Worm (Caenorhabditis elegans) whole organism, L1 larva: ENCODE results near the gene M04C3.1.
A peak's percentile ranks its signal among the peaks of the same experiment; 100 is the strongest.

ENCODE experiments used
- C16A3.4 ChIP-seq: fragments of 150-350 bp; optimal IDR thresholded peaks from 2 replicates; lab custom pipeline; 2014; ENCODE audit warnings: missing biosample characterization, missing genetic modification characterization
- C34B4.2 ChIP-seq: sonication (generic microtip); optimal IDR thresholded peaks from 2 replicates; lab custom pipeline; 2017; ENCODE audit warnings: mild to moderate bottlenecking, missing genetic modification characterization, missing compliant biosample characterization
- F16B12.6 ChIP-seq: fragments of 150-350 bp; optimal IDR thresholded peaks from 2 replicates; lab custom pipeline; 2014; ENCODE audit warnings: missing biosample characterization, missing genetic modification characterization
- Y116A8C.19 ChIP-seq: sonication (generic microtip); optimal IDR thresholded peaks from 2 replicates; lab custom pipeline; 2016; ENCODE audit warnings: missing compliant biosample characterization, missing genetic modification characterization, borderline replicate concordance
- ama-1 ChIP-seq: fragments of 150-350 bp; optimal IDR thresholded peaks from 2 replicates; lab custom pipeline; 2014
- blmp-1 ChIP-seq: fragments of 150-350 bp; optimal IDR thresholded peaks from 2 replicates; lab custom pipeline; 2014; ENCODE audit warnings: missing biosample characterization, missing genetic modification characterization
- ceh-63 ChIP-seq: fragments of 200-800 bp; sonication (Bioruptor generic); optimal IDR thresholded peaks from 2 replicates; lab custom pipeline; 2018; ENCODE audit warnings: mild to moderate bottlenecking, missing genetic modification characterization, missing compliant biosample characterization
- ceh-8 ChIP-seq: fragments of 200-800 bp; sonication (Bioruptor generic); optimal IDR thresholded peaks from 2 replicates; lab custom pipeline; 2018; ENCODE audit warnings: mild to moderate bottlenecking, missing genetic modification characterization, moderate library complexity, missing compliant biosample characterization
- ceh-88 ChIP-seq: fragments of 200-800 bp; sonication (Bioruptor generic); IDR thresholded peaks from 2 replicates; pipeline ENCODE4 v1.3.6; 2022; ENCODE audit warnings: missing genetic modification characterization, missing compliant biosample characterization
- dpl-1 ChIP-seq, 3 experiments: fragments of 150-350 bp in 2 of 3; sonication (generic microtip) in 1 of 3; optimal IDR thresholded peaks; 2 replicates each; lab custom pipeline; 2014 to 2017; ENCODE audit warnings: missing biosample characterization in 3 of 3, missing genetic modification characterization in 3 of 3, missing genetic modification reagents in 3 of 3
- efl-1 ChIP-seq, 4 experiments: fragments of 150-350 bp; optimal IDR thresholded peaks in 3 of 4; peaks in 1 of 4; 1 replicate in 1 of 4; 2 replicates in 3 of 4; lab custom pipeline; 2014; ENCODE audit warnings: missing biosample characterization in 2 of 4, missing genetic modification characterization in 2 of 4, missing genetic modification reagents in 2 of 4
- egl-27 ChIP-seq, 2 experiments: fragments of 150-350 bp in 1 of 2; sonication (generic microtip); optimal IDR thresholded peaks; 3 replicates each; lab custom pipeline; 2017 to 2018; ENCODE audit warnings: missing biosample characterization in 2 of 2, missing genetic modification characterization in 2 of 2, missing genetic modification reagents in 2 of 2
- elt-2 ChIP-seq: sonication (generic microtip); optimal IDR thresholded peaks from 2 replicates; lab custom pipeline; 2016; ENCODE audit warnings: missing genetic modification characterization, mild to moderate bottlenecking, inconsistent platforms, missing compliant biosample characterization, missing genetic modification reagents
- elt-3 ChIP-seq, 6 experiments: fragments of 150-350 bp in 1 of 6; sonication (generic microtip); optimal IDR thresholded peaks; 2 replicates each; lab custom pipeline; 2017 to 2018; ENCODE audit warnings: missing biosample characterization in 6 of 6, missing genetic modification characterization in 6 of 6, inconsistent platforms in 1 of 6
- fkh-8 ChIP-seq: sonication (generic microtip); optimal IDR thresholded peaks from 2 replicates; lab custom pipeline; 2016; ENCODE audit warnings: mild to moderate bottlenecking, missing genetic modification characterization, missing compliant biosample characterization
- fos-1 ChIP-seq: fragments of 150-350 bp; optimal IDR thresholded peaks from 2 replicates; lab custom pipeline; 2014; ENCODE audit warnings: missing biosample characterization, missing genetic modification characterization
- grh-1 ChIP-seq: fragments of 200-800 bp; sonication (Bioruptor generic); IDR thresholded peaks from 2 replicates; pipeline ENCODE4 v1.3.6; 2022; ENCODE audit warnings: missing genetic modification reagents, missing genetic modification characterization, missing compliant biosample characterization
- hlh-4 ChIP-seq: sonication (generic microtip); optimal IDR thresholded peaks from 2 replicates; lab custom pipeline; 2016; ENCODE audit warnings: mild to moderate bottlenecking, missing genetic modification characterization, missing compliant biosample characterization
- hpl-2 ChIP-seq: fragments of 150-350 bp; optimal IDR thresholded peaks from 2 replicates; lab custom pipeline; 2014; ENCODE audit warnings: missing biosample characterization, missing genetic modification reagents, missing genetic modification characterization
- isw-1 ChIP-seq: fragments of 200-800 bp; sonication (Bioruptor generic); IDR thresholded peaks from 2 replicates; pipeline ENCODE4 v1.3.6; 2022; ENCODE audit warnings: missing genetic modification characterization, missing compliant biosample characterization
- jun-1 ChIP-seq: fragments of 150-350 bp; optimal IDR thresholded peaks from 2 replicates; lab custom pipeline; 2014; ENCODE audit warnings: missing biosample characterization, missing genetic modification reagents, missing genetic modification characterization
- lin-14 ChIP-seq: fragments of 200-800 bp; sonication (Bioruptor generic); optimal IDR thresholded peaks from 2 replicates; lab custom pipeline; 2018; ENCODE audit warnings: mild to moderate bottlenecking, missing genetic modification characterization, moderate library complexity, missing compliant biosample characterization
- lin-35 ChIP-seq, 2 experiments: fragments of 150-350 bp; optimal IDR thresholded peaks; 2 replicates each; lab custom pipeline; 2014; ENCODE audit warnings: missing biosample characterization in 2 of 2, missing genetic modification characterization in 2 of 2, missing genetic modification reagents in 2 of 2
- mab-9 ChIP-seq: fragments of 200-800 bp; sonication (Bioruptor generic); IDR thresholded peaks from 2 replicates; pipeline ENCODE4 v1.3.6; 2022; ENCODE audit warnings: missing genetic modification reagents, missing genetic modification characterization, missing compliant biosample characterization
- mef-2 ChIP-seq: fragments of 150-350 bp; optimal IDR thresholded peaks from 2 replicates; lab custom pipeline; 2014; ENCODE audit warnings: missing biosample characterization, missing genetic modification characterization
- nhr-20 ChIP-seq: sonication (generic microtip); optimal IDR thresholded peaks from 2 replicates; lab custom pipeline; 2016; ENCODE audit warnings: mild to moderate bottlenecking, missing genetic modification characterization, missing compliant biosample characterization
- nhr-237 ChIP-seq: fragments of 150-350 bp; optimal IDR thresholded peaks from 2 replicates; lab custom pipeline; 2014; ENCODE audit warnings: missing biosample characterization, missing genetic modification characterization
- nhr-71 ChIP-seq: sonication (generic microtip); optimal IDR thresholded peaks from 2 replicates; lab custom pipeline; 2016; ENCODE audit warnings: mild to moderate bottlenecking, missing genetic modification characterization, moderate library complexity, missing compliant biosample characterization
- nhr-77 ChIP-seq: fragments of 150-350 bp; optimal IDR thresholded peaks from 2 replicates; lab custom pipeline; 2014; ENCODE audit warnings: missing biosample characterization, missing genetic modification characterization
- nhr-84 ChIP-seq: sonication (generic microtip); optimal IDR thresholded peaks from 2 replicates; lab custom pipeline; 2017; ENCODE audit warnings: missing biosample characterization, missing genetic modification characterization
- nhr-85 ChIP-seq: sonication (generic microtip); peaks from one replicate; lab custom pipeline; 2016; ENCODE audit warnings: missing genetic modification characterization, inconsistent platforms, missing compliant biosample characterization
- pqm-1 ChIP-seq: sonication (generic microtip); optimal IDR thresholded peaks from 3 replicates; lab custom pipeline; 2017; ENCODE audit warnings: missing biosample characterization, missing genetic modification characterization
- snpc-4 ChIP-seq: fragments of 150-350 bp; optimal IDR thresholded peaks from 2 replicates; lab custom pipeline; 2014; ENCODE audit warnings: missing biosample characterization, missing genetic modification characterization
- snu-23 ChIP-seq: sonication (generic microtip); optimal IDR thresholded peaks from 2 replicates; lab custom pipeline; 2016; ENCODE audit warnings: missing genetic modification characterization, missing compliant biosample characterization
- sox-4 ChIP-seq: sonication (generic microtip); optimal IDR thresholded peaks from 2 replicates; lab custom pipeline; 2016; ENCODE audit warnings: missing genetic modification characterization, missing compliant biosample characterization
- sup-37 ChIP-seq: fragments of 200-800 bp; sonication (Bioruptor generic); optimal IDR thresholded peaks from 2 replicates; lab custom pipeline; 2018; ENCODE audit warnings: mild to moderate bottlenecking, missing genetic modification characterization, missing compliant biosample characterization
- tbx-2 ChIP-seq: sonication (generic microtip); optimal IDR thresholded peaks from 2 replicates; lab custom pipeline; 2016; ENCODE audit warnings: missing genetic modification characterization, missing compliant biosample characterization
- unc-130 ChIP-seq: fragments of 150-350 bp; optimal IDR thresholded peaks from 2 replicates; lab custom pipeline; 2017; ENCODE audit warnings: missing biosample characterization, missing genetic modification characterization, inconsistent platforms
- unc-62 ChIP-seq: fragments of 150-350 bp; optimal IDR thresholded peaks from 2 replicates; lab custom pipeline; 2014; ENCODE audit warnings: missing biosample characterization, missing genetic modification reagents, missing genetic modification characterization
- unc-86 ChIP-seq: sonication (generic microtip); optimal IDR thresholded peaks from 2 replicates; lab custom pipeline; 2016; ENCODE audit warnings: missing genetic modification characterization, missing compliant biosample characterization
- zag-1 ChIP-seq: fragments of 150-350 bp; optimal IDR thresholded peaks from 2 replicates; lab custom pipeline; 2014; ENCODE audit warnings: missing biosample characterization, missing genetic modification characterization
- zip-4 ChIP-seq: fragments of 200-800 bp; sonication (Bioruptor generic); optimal IDR thresholded peaks from 2 replicates; lab custom pipeline; 2018; ENCODE audit warnings: mild to moderate bottlenecking, missing genetic modification characterization, moderate library complexity, missing compliant biosample characterization

The M04C3.1 gene

DNA sequence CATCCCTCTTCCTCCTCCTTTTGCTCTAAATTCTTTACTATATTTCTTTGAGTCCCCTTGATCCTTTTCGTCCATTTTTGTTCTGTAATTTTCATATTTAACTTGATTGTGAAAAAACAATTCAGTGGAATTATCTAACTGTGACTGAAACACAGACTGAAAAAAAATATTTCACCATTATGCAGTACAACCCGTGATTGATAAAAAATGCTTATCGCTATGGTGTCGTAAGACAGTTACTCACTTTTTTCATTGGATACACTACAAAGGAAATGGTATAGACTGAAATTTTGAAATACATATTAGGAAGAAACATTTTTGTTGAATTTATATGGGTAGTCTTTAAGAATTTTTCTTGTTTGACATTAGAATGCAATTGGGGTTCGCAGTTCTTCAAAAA is 22.2 kb upstream of the M04C3.1 start, which contains the start of gene Y43F8B.23:
Gene Y43F8B.23, minus strand, starts transcription at position 75 of the 400 bp plus-strand sequence.
- TF ChIP-seq hpl-2 (GFP tag; lab: Kevin White, UChicago) = no peak
- TF ChIP-seq pqm-1 (tag; lab: Kevin White, UChicago) = no peak
- TF ChIP-seq mab-9 (GFP tag; lab: Robert Waterston, UW) = no peak
- no peak for TF ChIP-seq jun-1
- TF ChIP-seq fkh-8 (tag; lab: Kevin White, UChicago) = no peak
- peak; percentile 48 for TF ChIP-seq elt-2 (tag; lab: Kevin White, UChicago)
- no peak for TF ChIP-seq sup-37
- TF ChIP-seq lin-35 (GFP tag; optimal IDR thresholded peaks at IDR 0.05; lab: Kevin White, UChicago) = peak in 1 of 2 experiments; percentile 7

DNA sequence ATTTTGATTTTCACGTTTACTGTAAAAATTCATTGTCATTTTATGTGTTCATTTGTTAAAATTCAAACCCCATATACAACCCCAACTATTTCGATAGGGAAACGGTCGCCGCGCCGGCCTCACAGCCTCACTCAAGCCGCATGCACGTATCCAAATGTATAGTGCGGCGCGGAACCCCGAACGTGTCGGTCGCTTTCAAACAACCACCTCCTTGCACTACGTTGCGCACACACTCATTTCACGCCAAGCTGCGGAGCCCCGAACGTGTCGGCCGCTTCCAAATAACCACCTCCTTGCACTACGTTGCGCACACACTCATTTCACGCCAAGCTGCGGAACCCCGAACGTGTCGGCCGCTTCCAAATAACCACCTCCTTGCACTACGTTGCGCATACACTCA is 21.4 kb upstream of the M04C3.1 start:
- TF ChIP-seq snpc-4 = peak; percentile 48

DNA sequence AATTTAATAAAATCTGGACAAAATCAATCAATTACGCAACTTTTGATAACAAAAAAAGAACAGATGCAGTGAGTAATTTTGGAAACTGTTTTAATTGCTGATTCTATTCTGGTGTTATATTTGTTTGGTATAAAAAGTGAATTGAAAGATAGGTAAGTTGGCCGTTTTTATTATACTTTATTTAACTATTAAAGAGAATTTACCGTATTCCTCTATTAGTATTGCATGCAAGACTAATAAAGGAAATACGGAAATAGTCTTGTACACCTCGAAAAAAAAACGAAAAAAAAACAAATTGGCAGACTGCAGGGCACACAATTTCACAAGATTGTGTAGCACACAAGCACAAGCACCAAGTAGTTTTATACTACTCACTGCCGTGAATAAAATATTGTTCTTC is 17.2 kb upstream of the M04C3.1 start, which contains the start of gene Y43F8B.25:
Gene Y43F8B.25, plus strand, starts transcription at position 301 of the 400 bp plus-strand sequence.
- TF ChIP-seq snpc-4 = no peak
- TF ChIP-seq sox-4 (tag; lab: Kevin White, UChicago) = no peak
- no peak for TF ChIP-seq tbx-2

DNA sequence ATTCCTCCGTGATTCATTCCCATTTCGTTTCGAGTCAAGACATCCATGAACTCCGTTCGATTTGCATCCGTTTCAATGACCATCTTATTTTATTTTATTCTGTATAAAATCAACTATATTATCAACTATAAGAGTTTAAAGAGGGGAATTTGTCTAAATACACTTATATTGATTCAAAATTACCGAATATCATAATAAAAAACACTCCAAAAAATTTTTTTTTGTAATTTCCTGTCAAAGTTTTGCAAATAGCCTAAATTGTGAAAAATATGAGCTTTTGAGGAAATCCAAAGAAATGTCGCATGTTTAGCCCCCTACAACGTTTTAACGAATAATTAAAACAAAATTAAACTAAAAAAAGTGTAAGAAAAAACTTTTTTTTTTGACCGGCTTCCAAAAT is 16.6 kb upstream of the M04C3.1 start, which contains the start of gene Y43F8B.15:
Gene Y43F8B.15, minus strand, starts transcription at position 101 of the 400 bp plus-strand sequence.
- TF ChIP-seq F16B12.6 (tag; lab: Kevin White, UChicago) = no peak
- TF ChIP-seq mef-2 = no peak
- TF ChIP-seq unc-62 (GFP tag; lab: Kevin White, UChicago) = no peak
- no peak for TF ChIP-seq grh-1
- TF ChIP-seq ceh-88 (GFP tag; lab: Robert Waterston, UW) = no peak
- TF ChIP-seq nhr-84 = no peak
- no peak for TF ChIP-seq lin-14
- no peak for TF ChIP-seq Y116A8C.19
- no peak for TF ChIP-seq sox-4 (tag; lab: Kevin White, UChicago)
- TF ChIP-seq isw-1 = no peak
- TF ChIP-seq zag-1 (tag; lab: Kevin White, UChicago) = no peak
- TF ChIP-seq nhr-71 = no peak
- no peak for TF ChIP-seq fos-1 (tag; lab: Kevin White, UChicago)
- TF ChIP-seq egl-27 (tag; optimal IDR thresholded peaks at IDR 0.05; lab: Kevin White, UChicago) = no peak
- TF ChIP-seq fkh-8 (tag; lab: Kevin White, UChicago) = no peak

DNA sequence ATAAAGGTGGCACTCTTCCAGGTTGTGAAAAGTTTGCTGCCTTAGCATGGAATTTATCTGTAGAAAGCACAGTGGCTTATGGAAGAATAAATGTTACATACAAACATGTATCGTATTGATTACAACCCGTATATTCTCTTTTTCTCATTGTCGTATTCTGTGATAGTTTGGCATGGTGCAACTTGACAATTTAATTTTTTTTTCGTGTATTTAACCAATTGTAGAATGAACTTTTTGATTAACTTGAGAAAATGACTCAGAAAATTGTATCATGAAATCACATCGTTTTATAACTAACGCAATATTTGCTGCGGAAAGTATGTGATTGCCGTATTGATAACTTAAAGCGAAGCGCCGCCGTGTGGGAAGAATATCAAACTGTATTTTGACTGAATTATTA is 11.7 kb upstream of the M04C3.1 start, which contains the start of gene Y43F8B.24:
Gene Y43F8B.24, plus strand, starts transcription at position 301 of the 400 bp plus-strand sequence.
- TF ChIP-seq snu-23 (GFP tag; lab: Kevin White, UChicago) = no peak
- no peak for TF ChIP-seq efl-1 (optimal IDR thresholded peaks at IDR 0.05; lab: Kevin White, UChicago)
- TF ChIP-seq efl-1 (GFP tag; optimal IDR thresholded peaks at IDR 0.05 in 1 of 2; lab: Kevin White, UChicago) = peak in 1 of 2 experiments; percentile 52

DNA sequence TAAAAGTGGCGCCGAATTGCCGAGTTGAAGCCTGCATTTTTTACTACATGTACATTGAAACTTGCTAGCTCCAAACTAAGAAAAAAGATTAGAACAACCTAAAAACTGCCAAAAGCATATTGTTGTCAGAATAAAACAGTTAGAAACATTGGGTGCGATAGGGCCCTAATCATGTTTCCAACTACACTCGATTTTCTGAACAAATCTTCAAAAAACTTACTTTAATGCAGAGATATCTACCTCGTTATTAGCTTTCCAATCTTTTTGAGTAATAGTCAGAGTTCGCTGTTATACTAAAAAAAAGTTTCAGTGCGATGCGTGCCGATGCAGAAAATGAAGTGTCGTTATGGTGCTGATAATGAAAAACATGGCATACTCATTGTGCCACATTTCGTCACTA is 10.2 kb upstream of the M04C3.1 start, which contains the start of the genes Y43F8B.13 and Y43F8B.14:
Gene Y43F8B.13, plus strand, starts transcription at position 301 of the 400 bp plus-strand sequence.
Gene Y43F8B.14, minus strand, starts transcription at position 322 of the 400 bp plus-strand sequence.
- TF ChIP-seq pqm-1 (tag; lab: Kevin White, UChicago) (no peak), hpl-2 (GFP tag; lab: Kevin White, UChicago) (no peak), egl-27 (tag; optimal IDR thresholded peaks at IDR 0.05; lab: Kevin White, UChicago) (no peak), zip-4 (GFP tag; lab: Kevin White, UChicago) (no peak), fkh-8 (tag; lab: Kevin White, UChicago) (no peak), ama-1 (lab: Kevin White, UChicago) (no peak), unc-130 (tag; lab: Kevin White, UChicago) (no peak), jun-1 (no peak)

DNA sequence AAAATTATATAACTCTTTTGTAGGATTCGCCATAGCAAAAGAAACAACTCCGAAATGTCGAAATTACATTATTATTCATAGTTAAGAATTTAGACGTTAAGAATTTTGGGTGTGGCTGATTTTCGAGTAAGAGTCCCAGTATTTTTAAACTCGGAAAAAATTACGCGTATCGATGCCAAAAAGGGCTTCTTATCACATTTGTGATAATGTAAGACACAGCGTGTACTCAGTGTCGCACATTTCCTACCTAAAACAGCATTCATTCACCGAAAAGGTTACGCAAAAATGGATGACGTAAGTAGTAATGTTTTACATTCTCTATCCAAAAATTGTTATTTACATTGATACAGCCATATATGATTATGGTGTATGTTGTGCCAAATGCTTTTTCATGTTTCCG is 4.1 kb upstream of the M04C3.1 start, which contains the start of gene M04C3.5:
Gene M04C3.5, plus strand, starts transcription at position 190 of the 400 bp plus-strand sequence.
- TF ChIP-seq ceh-63 (GFP tag; lab: Kevin White, UChicago) (no peak), nhr-85 (tag; lab: Kevin White, UChicago) (no peak), C34B4.2 (tag; lab: Kevin White, UChicago) (no peak), ceh-8 (no peak), nhr-20 (no peak), unc-86 (tag; lab: Kevin White, UChicago) (no peak), elt-3 (tag; optimal IDR thresholded peaks at IDR 0.05; lab: Kevin White, UChicago) (no peak), hlh-4 (tag; lab: Kevin White, UChicago) (no peak), C16A3.4 (no peak), nhr-237 (tag; lab: Kevin White, UChicago) (no peak), dpl-1 (GFP tag; optimal IDR thresholded peaks at IDR 0.05; lab: Kevin White, UChicago) (no peak), Y116A8C.19 (no peak), blmp-1 (tag; lab: Kevin White, UChicago) (no peak), nhr-77 (no peak)
